Fruit fly (Drosophila melanogaster): ENCODE measurements around the gene mRpS18B.

DNA sequence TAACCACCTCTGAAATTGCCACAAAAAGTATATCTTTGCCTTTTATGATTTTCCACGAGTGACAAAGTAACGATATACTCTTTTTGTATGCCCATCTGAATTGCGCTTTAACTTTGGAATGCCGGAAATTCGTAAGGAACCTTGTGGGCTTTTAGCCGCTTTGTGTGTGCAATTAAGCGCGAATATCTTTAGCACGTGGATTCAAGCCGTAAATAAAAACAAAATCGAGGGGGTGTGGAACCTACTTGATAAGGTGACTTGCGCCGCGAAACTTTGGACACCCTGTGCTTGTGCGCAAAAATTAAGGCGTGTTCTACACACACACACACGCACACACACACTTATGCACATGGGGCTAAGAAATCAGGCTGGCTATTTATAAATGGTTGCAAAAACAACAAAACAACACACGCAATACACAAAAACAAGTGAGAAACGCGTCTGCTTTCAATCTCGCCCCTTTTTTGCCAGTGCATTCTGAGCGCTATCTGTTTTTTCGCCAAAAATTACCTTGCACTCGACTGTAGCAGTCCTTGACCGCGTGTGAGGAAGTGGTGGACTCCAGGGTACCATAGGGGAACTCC lies 12.9 kb downstream of the mRpS18B start:
- TF ChIP-seq sage (GFP tag; optimal IDR thresholded peaks at IDR 0.05) (no peak), Dif (GFP tag; optimal IDR thresholded peaks at IDR 0.05; ENCODE audit: partially characterized antibody) (no peak), dmrt93B (GFP tag; optimal IDR thresholded peaks at IDR 0.05) (no peak), GATAd (GFP tag; optimal IDR thresholded peaks at IDR 0.05) (no peak), woc (GFP tag; optimal IDR thresholded peaks at IDR 0.05) (no peak), lola (GFP tag; optimal IDR thresholded peaks at IDR 0.05) (no peak), Hr78 (GFP tag; optimal IDR thresholded peaks at IDR 0.05) (no peak), Myc (optimal IDR thresholded peaks at IDR 0.05) (no peak), psq (GFP tag; optimal IDR thresholded peaks at IDR 0.05) (no peak), rgr (GFP tag; optimal IDR thresholded peaks at IDR 0.05) (no peak), pan (optimal IDR thresholded peaks at IDR 0.05) (no peak), Rel (GFP tag; optimal IDR thresholded peaks at IDR 0.05) (no peak), Rel (tag; optimal IDR thresholded peaks at IDR 0.05) (no peak), h (GFP tag; optimal IDR thresholded peaks at IDR 0.05) (no peak)

Measured in whole organism, wandering third instar larva.